Worm (Caenorhabditis elegans) whole organism, L3 larva: Measurements from ENCODE around the gene C17H12.6.

Source experiments
- ZK546.5 ChIP-seq: sonication (generic microtip); optimal IDR thresholded peaks from 2 replicates; lab custom pipeline; 2017; ENCODE audit warnings: missing biosample characterization, missing genetic modification characterization
- aly-2 ChIP-seq: fragments of 150-350 bp; optimal IDR thresholded peaks from 2 replicates; lab custom pipeline; 2014; ENCODE audit warnings: missing biosample characterization, missing genetic modification characterization
- ceh-16 ChIP-seq: sonication (generic microtip); optimal IDR thresholded peaks from 2 replicates; lab custom pipeline; 2017; ENCODE audit warnings: missing biosample characterization, missing genetic modification characterization
- ceh-28 ChIP-seq: fragments of 150-350 bp; optimal IDR thresholded peaks from 2 replicates; lab custom pipeline; 2014; ENCODE audit warnings: missing biosample characterization, missing genetic modification reagents, missing genetic modification characterization
- ceh-82 ChIP-seq: fragments of 150-350 bp; optimal IDR thresholded peaks from 2 replicates; lab custom pipeline; 2014; ENCODE audit warnings: missing biosample characterization, missing genetic modification characterization
- ceh-9 ChIP-seq: sonication (generic microtip); optimal IDR thresholded peaks from 2 replicates; lab custom pipeline; 2018; ENCODE audit warnings: missing biosample characterization, missing genetic modification characterization
- daf-12 ChIP-seq: fragments of 150-350 bp; optimal IDR thresholded peaks from 2 replicates; lab custom pipeline; 2014; ENCODE audit warnings: missing biosample characterization, missing genetic modification reagents, missing genetic modification characterization
- egl-5 ChIP-seq: fragments of 150-350 bp; optimal IDR thresholded peaks from 2 replicates; lab custom pipeline; 2017; ENCODE audit warnings: missing biosample characterization, missing genetic modification reagents, missing genetic modification characterization, inconsistent platforms
- elt-2 ChIP-seq: sonication (generic microtip); optimal IDR thresholded peaks from 2 replicates; lab custom pipeline; 2016; ENCODE audit warnings: missing genetic modification reagents, mild to moderate bottlenecking, missing genetic modification characterization, missing compliant biosample characterization
- elt-3 ChIP-seq, 3 experiments: fragments of 150-350 bp in 1 of 3; sonication (generic microtip) in 2 of 3; optimal IDR thresholded peaks; 2 replicates in 2 of 3; 4 replicates in 1 of 3; lab custom pipeline; 2014 to 2017; ENCODE audit warnings: missing biosample characterization in 3 of 3, missing genetic modification characterization in 3 of 3
- eor-1 ChIP-seq, 2 experiments: fragments of 150-350 bp; optimal IDR thresholded peaks; 2 replicates each; lab custom pipeline; 2014 to 2018; ENCODE audit warnings: missing biosample characterization in 2 of 2, missing genetic modification characterization in 2 of 2
- fkh-2 ChIP-seq: fragments of 150-350 bp; optimal IDR thresholded peaks from 2 replicates; lab custom pipeline; 2014; ENCODE audit warnings: missing biosample characterization, missing genetic modification reagents, missing genetic modification characterization
- fos-1 ChIP-seq: fragments of 150-350 bp; optimal IDR thresholded peaks from 2 replicates; lab custom pipeline; 2014; ENCODE audit warnings: missing biosample characterization, missing genetic modification characterization
- hmg-11 ChIP-seq: sonication (generic microtip); optimal IDR thresholded peaks from 2 replicates; lab custom pipeline; 2016; ENCODE audit warnings: missing genetic modification characterization, missing compliant biosample characterization
- jun-1 ChIP-seq: fragments of 150-350 bp; optimal IDR thresholded peaks from 2 replicates; lab custom pipeline; 2014; ENCODE audit warnings: missing biosample characterization, missing genetic modification reagents, missing genetic modification characterization
- lin-15B ChIP-seq: fragments of 150-350 bp; optimal IDR thresholded peaks from 2 replicates; lab custom pipeline; 2014; ENCODE audit warnings: missing biosample characterization, missing genetic modification characterization
- lin-39 ChIP-seq: fragments of 150-350 bp; optimal IDR thresholded peaks from 2 replicates; lab custom pipeline; 2018; ENCODE audit warnings: missing biosample characterization, missing genetic modification reagents, missing genetic modification characterization
- lsy-12 ChIP-seq: sonication (generic microtip); optimal IDR thresholded peaks from 2 replicates; lab custom pipeline; 2016; ENCODE audit warnings: mild to moderate bottlenecking, missing genetic modification characterization, missing compliant biosample characterization
- mdl-1 ChIP-seq: fragments of 150-350 bp; optimal IDR thresholded peaks from 2 replicates; lab custom pipeline; 2014; ENCODE audit warnings: missing biosample characterization, missing genetic modification characterization
- mml-1 ChIP-seq: fragments of 150-350 bp; sonication (generic microtip); optimal IDR thresholded peaks from 3 replicates; lab custom pipeline; 2014; ENCODE audit warnings: missing biosample characterization, missing genetic modification characterization
- nfya-1 ChIP-seq: sonication (generic microtip); optimal IDR thresholded peaks from 2 replicates; lab custom pipeline; 2017; ENCODE audit warnings: missing genetic modification characterization, mild to moderate bottlenecking, missing compliant biosample characterization, antibody characterized with exemption, moderate library complexity; ENCODE audit not compliant: insufficient read depth
- nhr-12 ChIP-seq: fragments of 150-350 bp; optimal IDR thresholded peaks from 2 replicates; lab custom pipeline; 2014; ENCODE audit warnings: missing biosample characterization, missing genetic modification characterization
- nhr-23 ChIP-seq: fragments of 150-350 bp; optimal IDR thresholded peaks from 2 replicates; lab custom pipeline; 2014; ENCODE audit warnings: missing biosample characterization, missing genetic modification reagents, missing genetic modification characterization
- nhr-237 ChIP-seq: fragments of 150-350 bp; optimal IDR thresholded peaks from 2 replicates; lab custom pipeline; 2014; ENCODE audit warnings: missing biosample characterization, missing genetic modification characterization
- nhr-25 ChIP-seq: sonication (generic microtip); optimal IDR thresholded peaks from 2 replicates; lab custom pipeline; 2017; ENCODE audit warnings: missing biosample characterization, missing genetic modification characterization
- nhr-28 ChIP-seq: fragments of 150-350 bp; optimal IDR thresholded peaks from 2 replicates; lab custom pipeline; 2014; ENCODE audit warnings: missing biosample characterization, missing genetic modification characterization
- nhr-43 ChIP-seq: sonication (generic microtip); optimal IDR thresholded peaks from 2 replicates; lab custom pipeline; 2016; ENCODE audit warnings: mild to moderate bottlenecking, missing genetic modification characterization, missing compliant biosample characterization; ENCODE audit not compliant: poor library complexity, severe bottlenecking
- nhr-67 ChIP-seq: fragments of 150-350 bp; optimal IDR thresholded peaks from 2 replicates; lab custom pipeline; 2014; ENCODE audit warnings: missing biosample characterization, missing genetic modification characterization
- nhr-76 ChIP-seq: fragments of 150-350 bp; sonication (generic microtip); optimal IDR thresholded peaks from 5 replicates; lab custom pipeline; 2014; ENCODE audit warnings: missing biosample characterization, missing genetic modification characterization
- pha-4 ChIP-seq: fragments of 150-350 bp; optimal IDR thresholded peaks from 2 replicates; lab custom pipeline; 2014; ENCODE audit warnings: missing biosample characterization, missing genetic modification reagents, missing genetic modification characterization
- pqm-1 ChIP-seq: fragments of 150-350 bp; optimal IDR thresholded peaks from 2 replicates; lab custom pipeline; 2017; ENCODE audit warnings: missing biosample characterization, missing genetic modification characterization, inconsistent platforms
- sea-2 ChIP-seq: fragments of 150-350 bp; sonication (generic microtip); optimal IDR thresholded peaks from 4 replicates; lab custom pipeline; 2014; ENCODE audit warnings: missing biosample characterization, missing genetic modification reagents, missing genetic modification characterization
- skn-1 ChIP-seq: fragments of 150-350 bp; optimal IDR thresholded peaks from 2 replicates; lab custom pipeline; 2014; ENCODE audit warnings: missing biosample characterization, missing genetic modification characterization
- snpc-4 ChIP-seq: fragments of 150-350 bp; optimal IDR thresholded peaks from 2 replicates; lab custom pipeline; 2014; ENCODE audit warnings: missing biosample characterization, missing genetic modification characterization
- tbx-2 ChIP-seq: sonication (generic microtip); optimal IDR thresholded peaks from 2 replicates; lab custom pipeline; 2016; ENCODE audit warnings: mild to moderate bottlenecking, missing genetic modification characterization, missing compliant biosample characterization
- unc-39 ChIP-seq: sonication (generic microtip); optimal IDR thresholded peaks from 4 replicates; lab custom pipeline; 2017; ENCODE audit warnings: missing biosample characterization, missing genetic modification characterization
- zag-1 ChIP-seq: fragments of 150-350 bp; optimal IDR thresholded peaks from 2 replicates; lab custom pipeline; 2014; ENCODE audit warnings: missing biosample characterization, missing genetic modification characterization
- ztf-11 ChIP-seq: fragments of 150-350 bp; optimal IDR thresholded peaks from 2 replicates; lab custom pipeline; 2014; ENCODE audit warnings: missing biosample characterization, missing genetic modification characterization
- ztf-4 ChIP-seq: fragments of 150-350 bp; optimal IDR thresholded peaks from 2 replicates; lab custom pipeline; 2014; ENCODE audit warnings: missing biosample characterization, missing genetic modification characterization

Gene C17H12.6

ce11 chrIV:6790438-6791124, 31.7 kb downstream of the C17H12.6 start, which contains the start of the genes C17H12.2 and vha-8 (continued):
- no peak for TF ChIP-seq daf-12
- no peak for TF ChIP-seq nhr-67
- TF ChIP-seq nhr-28 (tag; lab: Kevin White, UChicago) = no peak
- TF ChIP-seq zag-1 (tag; lab: Kevin White, UChicago) = no peak
- TF ChIP-seq snpc-4 (tag; lab: Kevin White, UChicago) = peak; percentile 92
- peak; percentile 98 for TF ChIP-seq lin-39 (tag; lab: Kevin White, UChicago)
- no peak for TF ChIP-seq unc-39 (tag; lab: Kevin White, UChicago)

- TF ChIP-seq nhr-25 (tag; lab: Kevin White, UChicago) (no peak), nhr-28 (tag; lab: Kevin White, UChicago) (no peak), eor-1 (tag; optimal IDR thresholded peaks at IDR 0.05; lab: Kevin White, UChicago) (no peak), nhr-76 (tag; lab: Kevin White, UChicago) (no peak), jun-1 (tag; lab: Kevin White, UChicago) (no peak), pqm-1 (tag; lab: Kevin White, UChicago) (no peak), daf-12 (no peak)
Observed at ce11 chrIV:6789950-6790349, 32.4 kb downstream of the C17H12.6 start.

- TF ChIP-seq eor-1 (tag; optimal IDR thresholded peaks at IDR 0.05; lab: Kevin White, UChicago) (no peak), nhr-43 (peak; percentile 14), nhr-25 (tag; lab: Kevin White, UChicago) (peak; percentile 32), ceh-28 (peak; percentile 45), zag-1 (tag; lab: Kevin White, UChicago) (peak; percentile 17), elt-2 (tag; lab: Kevin White, UChicago) (peak; percentile 60), nhr-76 (tag; lab: Kevin White, UChicago) (no peak), snpc-4 (tag; lab: Kevin White, UChicago) (peak; percentile 54), pha-4 (tag; lab: Kevin White, UChicago) (peak; percentile 79), hmg-11 (tag; lab: Kevin White, UChicago) (peak; percentile 89), pqm-1 (tag; lab: Kevin White, UChicago) (peak; percentile 49), nhr-23 (peak; percentile 52), nhr-12 (tag; lab: Kevin White, UChicago) (no peak), nhr-28 (tag; lab: Kevin White, UChicago) (no peak), nfya-1 (peak; percentile 85), skn-1 (tag; lab: Kevin White, UChicago) (peak; percentile 14), lin-15B (tag; lab: Kevin White, UChicago) (peak; percentile 52), nhr-237 (tag; lab: Kevin White, UChicago) (no peak), ceh-16 (tag; lab: Kevin White, UChicago) (no peak), lsy-12 (tag; lab: Kevin White, UChicago) (peak; percentile 59), lin-39 (tag; lab: Kevin White, UChicago) (peak; percentile 63), egl-5 (tag; lab: Kevin White, UChicago) (peak; percentile 57), tbx-2 (peak; percentile 4)
Observed at ce11 chrIV:6785873-6786272, 36.4 kb downstream of the C17H12.6 start.

- TF ChIP-seq aly-2 (tag; lab: Kevin White, UChicago) (no peak), pha-4 (tag; lab: Kevin White, UChicago) (peak; percentile 87), nfya-1 (peak; percentile 32), mdl-1 (tag; lab: Kevin White, UChicago) (no peak), lin-15B (tag; lab: Kevin White, UChicago) (peak; percentile 30), ceh-16 (tag; lab: Kevin White, UChicago) (no peak), ceh-28 (peak; percentile 17), mml-1 (tag; lab: Kevin White, UChicago) (no peak), unc-39 (tag; lab: Kevin White, UChicago) (no peak), nhr-43 (no peak), nhr-237 (tag; lab: Kevin White, UChicago) (no peak), nhr-12 (tag; lab: Kevin White, UChicago) (no peak), ceh-82 (tag; lab: Kevin White, UChicago) (no peak), egl-5 (tag; lab: Kevin White, UChicago) (no peak), jun-1 (tag; lab: Kevin White, UChicago) (no peak), tbx-2 (no peak), lin-39 (tag; lab: Kevin White, UChicago) (no peak), nhr-25 (tag; lab: Kevin White, UChicago) (peak; percentile 30), nhr-67 (no peak), snpc-4 (tag; lab: Kevin White, UChicago) (peak; percentile 13), daf-12 (no peak), fkh-2 (tag; lab: Kevin White, UChicago) (no peak), ceh-9 (tag; lab: Kevin White, UChicago) (no peak), skn-1 (tag; lab: Kevin White, UChicago) (no peak), elt-2 (tag; lab: Kevin White, UChicago) (peak; percentile 22), eor-1 (tag; optimal IDR thresholded peaks at IDR 0.05; lab: Kevin White, UChicago) (no peak), elt-3 (tag; optimal IDR thresholded peaks at IDR 0.05; lab: Kevin White, UChicago) (no peak), hmg-11 (tag; lab: Kevin White, UChicago) (no peak), ztf-11 (tag; lab: Kevin White, UChicago) (no peak), sea-2 (GFP tag; lab: Kevin White, UChicago) (no peak), fos-1 (tag; lab: Kevin White, UChicago) (no peak), nhr-28 (tag; lab: Kevin White, UChicago) (no peak), ZK546.5 (tag; lab: Kevin White, UChicago) (no peak), ztf-4 (tag; lab: Kevin White, UChicago) (no peak)
Observed at ce11 chrIV:6785151-6785550, 37.2 kb downstream of the C17H12.6 start, which contains the start of gene dyci-1. Gene dyci-1, minus strand, starts transcription at chrIV:6785272.
